Worm (Caenorhabditis elegans) whole organism, young adult: ENCODE data around the gene str-7.

Experiments used
- C06A6.2 ChIP-seq: fragments of 200-800 bp; sonication (Bioruptor generic); conservative IDR thresholded peaks from 2 replicates; pipeline ENCODE4 v1.3.6; 2022; ENCODE audit warnings: missing genetic modification characterization, missing compliant biosample characterization
- ama-1 ChIP-seq, 3 experiments: fragments of 150-350 bp in 1 of 3; sonication (generic microtip) in 2 of 3; optimal IDR thresholded peaks; 2 replicates each; lab custom pipeline; 2014 to 2018; ENCODE audit warnings: missing biosample characterization in 2 of 3, missing genetic modification characterization in 2 of 3, missing genetic modification reagents in 2 of 3
- cebp-1 ChIP-seq, 2 experiments: fragments of 200-800 bp in 1 of 2; sonication (Bioruptor generic) in 1 of 2; sonication (generic microtip) in 1 of 2; IDR thresholded peaks in 1 of 2; optimal IDR thresholded peaks in 1 of 2; 2 replicates each; pipeline versions ENCODE4 v1.3.6 to Lab custom; 2017 to 2022; ENCODE audit warnings: missing compliant biosample characterization in 2 of 2, missing genetic modification characterization in 2 of 2, mild to moderate bottlenecking in 1 of 2, missing genetic modification reagents in 1 of 2, moderate library complexity in 1 of 2
- efl-1 ChIP-seq: fragments of 150-350 bp; optimal IDR thresholded peaks from 2 replicates; lab custom pipeline; 2014; ENCODE audit warnings: missing biosample characterization, missing genetic modification reagents, missing genetic modification characterization
- lag-1 ChIP-seq: fragments of 200-800 bp; sonication (Bioruptor generic); IDR thresholded peaks from 2 replicates; pipeline ENCODE4 v1.3.6; 2022; ENCODE audit warnings: missing genetic modification reagents, missing genetic modification characterization, missing compliant biosample characterization
- lin-26 ChIP-seq: fragments of 200-800 bp; sonication (Bioruptor generic); IDR thresholded peaks from 2 replicates; pipeline ENCODE4 v1.3.6; 2022; ENCODE audit warnings: missing genetic modification reagents, missing genetic modification characterization, missing compliant biosample characterization
- nhr-27 ChIP-seq: fragments of 200-800 bp; sonication (Bioruptor generic); optimal IDR thresholded peaks from 2 replicates; lab custom pipeline; 2018; ENCODE audit warnings: mild to moderate bottlenecking, missing genetic modification characterization, moderate library complexity, missing compliant biosample characterization
- nhr-90 ChIP-seq: sonication (generic microtip); optimal IDR thresholded peaks from 2 replicates; lab custom pipeline; 2016; ENCODE audit warnings: missing genotype, mild to moderate bottlenecking, missing genetic modification characterization, missing compliant biosample characterization
- pha-4 ChIP-seq: fragments of 150-350 bp; sonication (generic microtip); optimal IDR thresholded peaks from 2 replicates; lab custom pipeline; 2014; ENCODE audit warnings: missing biosample characterization, missing genetic modification reagents, missing genetic modification characterization
- snpc-4 ChIP-seq, 5 experiments: fragments of 150-350 bp in 1 of 5; sonication (generic microtip) in 4 of 5; optimal IDR thresholded peaks; 2 replicates each; lab custom pipeline; 2014 to 2018; ENCODE audit warnings: missing genetic modification characterization in 5 of 5, missing biosample characterization in 3 of 5, antibody characterized with exemption in 2 of 5, mild to moderate bottlenecking in 2 of 5, missing compliant biosample characterization in 2 of 5, missing genotype in 2 of 5, moderate library complexity in 2 of 5, missing genetic modification reagents in 1 of 5
- xnd-1 ChIP-seq: sonication (generic microtip); optimal IDR thresholded peaks from 2 replicates; lab custom pipeline; 2016; ENCODE audit warnings: missing genotype, missing genetic modification reagents, missing genetic modification characterization, missing compliant biosample characterization

DNA sequence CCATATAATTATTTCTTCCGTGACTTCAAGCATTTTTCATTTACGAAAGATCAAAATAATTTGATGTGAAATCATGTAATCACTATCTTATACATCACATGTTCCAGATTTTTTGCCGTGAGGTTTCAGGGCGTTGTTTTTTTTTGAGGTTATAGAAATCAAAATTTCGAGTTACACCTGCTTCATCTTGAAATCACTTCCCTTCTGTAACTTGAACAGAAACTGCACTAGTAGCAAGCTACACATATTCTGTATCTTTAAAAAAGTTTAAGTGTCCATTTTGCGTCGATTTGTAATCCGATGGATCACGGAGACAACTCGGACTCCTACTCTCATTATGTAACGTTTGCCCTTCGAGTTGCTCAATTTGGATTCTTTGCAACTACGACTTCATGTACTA is 8.7 kb downstream of the str-7 start, which contains the start of gene F22B8.3:
- TF ChIP-seq nhr-90: no peak
- TF ChIP-seq C06A6.2 (GFP tag; lab: Robert Waterston, UW): no peak
- no peak for TF ChIP-seq pha-4 (tag; lab: Kevin White, UChicago)
- no peak for TF ChIP-seq xnd-1
- TF ChIP-seq nhr-27 (tag; lab: Kevin White, UChicago): no peak
- no peak for TF ChIP-seq efl-1 (GFP tag; lab: Kevin White, UChicago)
- TF ChIP-seq cebp-1 (GFP tag; IDR thresholded peaks at IDR 0.05; lab: Robert Waterston, UW): no peak
- no peak for TF ChIP-seq cebp-1 (tag; optimal IDR thresholded peaks at IDR 0.05; lab: Kevin White, UChicago)
- TF ChIP-seq lag-1: no peak
- no peak for TF ChIP-seq ama-1 (optimal IDR thresholded peaks at IDR 0.05; lab: Kevin White, UChicago)
- TF ChIP-seq ama-1 (GFP tag; optimal IDR thresholded peaks at IDR 0.05; lab: Kevin White, UChicago): no peak
- no peak for TF ChIP-seq lin-26 (GFP tag; lab: Robert Waterston, UW)
- no peak for TF ChIP-seq snpc-4 (GFP tag; optimal IDR thresholded peaks at IDR 0.05; lab: Kevin White, UChicago)
- no peak for TF ChIP-seq snpc-4 (tag; optimal IDR thresholded peaks at IDR 0.05; lab: Kevin White, UChicago)
